Worm (Caenorhabditis elegans) whole organism, late embryonic: ENCODE measurements around the gene T28F3.8.

Experiments
- C38D4.7 ChIP-seq: fragments of 200-800 bp; sonication (Bioruptor generic); optimal IDR thresholded peaks from 2 replicates; lab custom pipeline; 2018; ENCODE audit warnings: mild to moderate bottlenecking, missing genetic modification characterization, moderate library complexity, missing compliant biosample characterization
- F13H6.1 ChIP-seq: sonication (generic microtip); optimal IDR thresholded peaks from 2 replicates; lab custom pipeline; 2016; ENCODE audit warnings: missing genetic modification characterization, missing compliant biosample characterization
- K02D7.2 ChIP-seq: sonication (generic microtip); optimal IDR thresholded peaks from 2 replicates; lab custom pipeline; 2017; ENCODE audit warnings: mild to moderate bottlenecking, missing genetic modification characterization, missing compliant biosample characterization
- K09A11.1 ChIP-seq: sonication (generic microtip); optimal IDR thresholded peaks from 2 replicates; lab custom pipeline; 2017; ENCODE audit warnings: antibody characterized with exemption, mild to moderate bottlenecking, missing genetic modification characterization, missing compliant biosample characterization; ENCODE audit not compliant: insufficient read depth
- T23F11.4 ChIP-seq: fragments of 200-800 bp; sonication (Bioruptor generic); optimal IDR thresholded peaks from 2 replicates; lab custom pipeline; 2018; ENCODE audit warnings: mild to moderate bottlenecking, missing genetic modification characterization, missing compliant biosample characterization
- ama-1 ChIP-seq: fragments of 150-350 bp; optimal IDR thresholded peaks from 2 replicates; lab custom pipeline; 2014
- ceh-19 ChIP-seq: fragments of 200-800 bp; sonication (Bioruptor generic); optimal IDR thresholded peaks from 2 replicates; lab custom pipeline; 2018; ENCODE audit warnings: mild to moderate bottlenecking, missing genetic modification characterization, missing compliant biosample characterization
- ceh-24 ChIP-seq: sonication (generic microtip); optimal IDR thresholded peaks from 2 replicates; lab custom pipeline; 2016; ENCODE audit warnings: mild to moderate bottlenecking, missing genetic modification characterization, missing compliant biosample characterization
- ceh-34 ChIP-seq: sonication (generic microtip); optimal IDR thresholded peaks from 2 replicates; lab custom pipeline; 2016; ENCODE audit warnings: mild to moderate bottlenecking, missing genetic modification characterization, missing compliant biosample characterization
- ceh-48 ChIP-seq: sonication (generic microtip); optimal IDR thresholded peaks from 2 replicates; lab custom pipeline; 2016; ENCODE audit warnings: missing genetic modification characterization, inconsistent platforms, missing compliant biosample characterization
- ceh-6 ChIP-seq: fragments of 200-800 bp; sonication (Bioruptor generic); optimal IDR thresholded peaks from 2 replicates; lab custom pipeline; 2018; ENCODE audit warnings: mild to moderate bottlenecking, missing genetic modification characterization, missing compliant biosample characterization
- che-1 ChIP-seq: sonication (generic microtip); optimal IDR thresholded peaks from 2 replicates; lab custom pipeline; 2016; ENCODE audit warnings: mild to moderate bottlenecking, missing genetic modification characterization, missing compliant biosample characterization
- dve-1 ChIP-seq: sonication (generic microtip); optimal IDR thresholded peaks from 2 replicates; lab custom pipeline; 2017; ENCODE audit warnings: antibody characterized with exemption, mild to moderate bottlenecking, missing genetic modification characterization, missing compliant biosample characterization
- elt-2 ChIP-seq: sonication (generic microtip); optimal IDR thresholded peaks from 2 replicates; lab custom pipeline; 2016; ENCODE audit warnings: missing genetic modification reagents, missing genetic modification characterization, missing compliant biosample characterization
- elt-4 ChIP-seq: sonication (generic microtip); optimal IDR thresholded peaks from 2 replicates; lab custom pipeline; 2016; ENCODE audit warnings: missing genetic modification characterization, missing compliant biosample characterization
- ets-4 ChIP-seq: sonication (generic microtip); optimal IDR thresholded peaks from 2 replicates; lab custom pipeline; 2016; ENCODE audit warnings: missing genetic modification characterization, missing compliant biosample characterization
- eyg-1 ChIP-seq: sonication (generic microtip); optimal IDR thresholded peaks from 2 replicates; lab custom pipeline; 2016; ENCODE audit warnings: missing genotype, missing genetic modification characterization, missing compliant biosample characterization
- fax-1 ChIP-seq: sonication (generic microtip); optimal IDR thresholded peaks from 2 replicates; lab custom pipeline; 2016; ENCODE audit warnings: missing genotype, missing genetic modification characterization, missing compliant biosample characterization
- fkh-10 ChIP-seq: fragments of 150-350 bp; optimal IDR thresholded peaks from 2 replicates; lab custom pipeline; 2014; ENCODE audit warnings: missing biosample characterization, missing genetic modification reagents, missing genetic modification characterization
- fkh-6 ChIP-seq: sonication (generic microtip); optimal IDR thresholded peaks from 2 replicates; lab custom pipeline; 2016; ENCODE audit warnings: missing genetic modification characterization, missing compliant biosample characterization
- hlh-13 ChIP-seq: fragments of 200-800 bp; sonication (Bioruptor generic); optimal IDR thresholded peaks from 2 replicates; lab custom pipeline; 2018; ENCODE audit warnings: mild to moderate bottlenecking, missing genetic modification characterization, missing compliant biosample characterization
- hlh-15 ChIP-seq: sonication (generic microtip); optimal IDR thresholded peaks from 2 replicates; lab custom pipeline; 2016; ENCODE audit warnings: missing genetic modification characterization, missing compliant biosample characterization
- hlh-6 ChIP-seq: sonication (generic microtip); optimal IDR thresholded peaks from 2 replicates; lab custom pipeline; 2016; ENCODE audit warnings: missing genotype, missing genetic modification characterization, missing compliant biosample characterization
- hlh-8 ChIP-seq: sonication (generic microtip); optimal IDR thresholded peaks from 2 replicates; lab custom pipeline; 2016; ENCODE audit warnings: missing genotype, missing genetic modification characterization, missing compliant biosample characterization
- lin-11 ChIP-seq: fragments of 200-800 bp; sonication (Bioruptor generic); optimal IDR thresholded peaks from 2 replicates; lab custom pipeline; 2018; ENCODE audit warnings: mild to moderate bottlenecking, missing genetic modification characterization, missing compliant biosample characterization
- mec-3 ChIP-seq: sonication (generic microtip); optimal IDR thresholded peaks from 2 replicates; lab custom pipeline; 2016; ENCODE audit warnings: borderline replicate concordance, missing genetic modification characterization, missing compliant biosample characterization
- nhr-11 ChIP-seq: fragments of 150-350 bp; optimal IDR thresholded peaks from 2 replicates; lab custom pipeline; 2014; ENCODE audit warnings: missing biosample characterization, missing genetic modification characterization
- pat-9 ChIP-seq: fragments of 200-800 bp; sonication (Bioruptor generic); optimal IDR thresholded peaks from 2 replicates; lab custom pipeline; 2018; ENCODE audit warnings: mild to moderate bottlenecking, missing genetic modification characterization, moderate library complexity, missing compliant biosample characterization
- pha-2 ChIP-seq: sonication (generic microtip); optimal IDR thresholded peaks from 2 replicates; lab custom pipeline; 2017; ENCODE audit warnings: mild to moderate bottlenecking, missing genetic modification characterization, missing compliant biosample characterization
- pha-4 ChIP-seq: fragments of 150-350 bp; optimal IDR thresholded peaks from 2 replicates; lab custom pipeline; 2018; ENCODE audit warnings: missing biosample characterization, missing genetic modification reagents, missing genetic modification characterization
- pqm-1 ChIP-seq: sonication (generic microtip); optimal IDR thresholded peaks from 2 replicates; lab custom pipeline; 2016; ENCODE audit warnings: missing genetic modification characterization, missing compliant biosample characterization
- pros-1 ChIP-seq: fragments of 150-350 bp; optimal IDR thresholded peaks from 2 replicates; lab custom pipeline; 2014; ENCODE audit warnings: missing biosample characterization, missing genetic modification reagents, missing genetic modification characterization
- ref-2 ChIP-seq: sonication (generic microtip); optimal IDR thresholded peaks from 2 replicates; lab custom pipeline; 2016; ENCODE audit warnings: missing genetic modification characterization, missing compliant biosample characterization
- rnt-1 ChIP-seq: sonication (generic microtip); optimal IDR thresholded peaks from 2 replicates; lab custom pipeline; 2016; ENCODE audit warnings: missing genetic modification characterization, missing compliant biosample characterization
- sox-2 ChIP-seq: fragments of 200-800 bp; sonication (Bioruptor generic); IDR thresholded peaks from 2 replicates; pipeline ENCODE4 v1.3.6; 2022; ENCODE audit warnings: missing genetic modification reagents, missing genetic modification characterization, missing compliant biosample characterization
- tbx-2 ChIP-seq: sonication (generic microtip); optimal IDR thresholded peaks from 2 replicates; lab custom pipeline; 2016; ENCODE audit warnings: missing genetic modification characterization, missing compliant biosample characterization
- tbx-7 ChIP-seq: sonication (generic microtip); optimal IDR thresholded peaks from 2 replicates; lab custom pipeline; 2016; ENCODE audit warnings: missing genotype, missing genetic modification characterization, missing compliant biosample characterization
- ttx-3 ChIP-seq: sonication (generic microtip); optimal IDR thresholded peaks from 2 replicates; lab custom pipeline; 2016; ENCODE audit warnings: missing genetic modification reagents, missing genetic modification characterization, missing compliant biosample characterization
- unc-42 ChIP-seq: sonication (generic microtip); optimal IDR thresholded peaks from 2 replicates; lab custom pipeline; 2016; ENCODE audit warnings: missing genotype, missing genetic modification characterization, missing compliant biosample characterization
- unc-55 ChIP-seq: sonication (generic microtip); optimal IDR thresholded peaks from 2 replicates; lab custom pipeline; 2017; ENCODE audit warnings: missing biosample characterization, missing genetic modification reagents, missing genetic modification characterization
- zip-5 ChIP-seq: sonication (generic microtip); optimal IDR thresholded peaks from 2 replicates; lab custom pipeline; 2016; ENCODE audit warnings: missing genetic modification characterization, missing compliant biosample characterization

Gene T28F3.8

DNA sequence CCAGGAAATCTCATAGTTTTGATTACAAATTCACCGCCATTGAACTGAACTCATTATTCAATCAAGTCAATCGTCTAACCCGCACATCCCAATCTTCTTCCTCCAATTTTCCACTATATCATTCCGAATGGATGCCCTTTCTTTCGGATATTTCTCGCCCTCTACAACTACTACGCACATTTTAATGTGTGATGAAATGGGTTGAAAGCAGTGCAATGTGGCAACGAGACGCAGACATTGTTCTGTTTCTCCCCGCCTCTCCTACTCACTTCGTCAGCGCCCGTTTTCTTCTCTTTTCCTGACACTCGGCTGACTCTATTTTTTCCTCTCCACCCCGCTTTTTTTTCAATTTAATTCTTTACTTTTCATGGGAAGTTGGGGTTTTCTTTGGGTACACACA, 38.5 kb downstream of the T28F3.8 start (continued):
- TF ChIP-seq nhr-11 (tag; lab: Kevin White, UChicago) (no peak), pat-9 (no peak), fax-1 (tag; lab: Kevin White, UChicago) (no peak), hlh-6 (tag; lab: Kevin White, UChicago) (no peak), K09A11.1 (tag; lab: Kevin White, UChicago) (peak; percentile 5), ceh-34 (tag; lab: Kevin White, UChicago) (no peak), mec-3 (tag; lab: Kevin White, UChicago) (no peak), che-1 (tag; lab: Kevin White, UChicago) (no peak), hlh-8 (tag; lab: Kevin White, UChicago) (no peak), ttx-3 (tag; lab: Kevin White, UChicago) (no peak), unc-55 (GFP tag; lab: Kevin White, UChicago) (peak; percentile 84), rnt-1 (tag; lab: Kevin White, UChicago) (peak; percentile 65), C38D4.7 (GFP tag; lab: Kevin White, UChicago) (no peak), tbx-7 (tag; lab: Kevin White, UChicago) (no peak), ceh-6 (GFP tag; lab: Kevin White, UChicago) (no peak), pha-2 (tag; lab: Kevin White, UChicago) (no peak), fkh-10 (GFP tag; lab: Kevin White, UChicago) (no peak), elt-4 (tag; lab: Kevin White, UChicago) (no peak), K02D7.2 (tag; lab: Kevin White, UChicago) (no peak), ama-1 (lab: Kevin White, UChicago) (no peak), dve-1 (tag; lab: Kevin White, UChicago) (no peak), elt-2 (tag; lab: Kevin White, UChicago) (no peak)

DNA sequence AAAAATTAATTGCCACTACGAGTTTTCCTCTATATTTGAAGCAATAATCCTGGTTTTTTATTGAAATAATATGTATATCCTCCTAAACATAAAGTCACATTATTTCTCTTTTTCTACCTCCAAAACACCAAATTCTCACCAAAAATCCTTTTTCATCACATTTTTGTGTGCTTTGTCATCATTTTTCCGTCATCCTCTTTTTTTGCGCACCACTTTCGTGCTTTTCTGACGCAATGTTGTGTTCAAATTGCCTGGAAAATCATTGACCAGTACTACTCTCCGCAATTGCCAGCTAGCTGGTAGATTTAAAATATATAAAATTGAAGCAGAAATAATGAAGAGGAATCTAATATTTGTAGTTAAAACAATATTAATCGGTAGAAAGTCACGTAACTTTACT, 39.1 kb downstream of the T28F3.8 start:
- TF ChIP-seq hlh-13 (GFP tag; lab: Kevin White, UChicago) (no peak), ceh-48 (no peak), tbx-2 (no peak), ref-2 (no peak), T23F11.4 (GFP tag; lab: Kevin White, UChicago) (no peak), hlh-15 (tag; lab: Kevin White, UChicago) (no peak), ttx-3 (tag; lab: Kevin White, UChicago) (no peak), zip-5 (tag; lab: Kevin White, UChicago) (no peak), unc-55 (GFP tag; lab: Kevin White, UChicago) (no peak), sox-2 (GFP tag; lab: Robert Waterston, UW) (no peak), F13H6.1 (tag; lab: Kevin White, UChicago) (no peak), ets-4 (tag; lab: Kevin White, UChicago) (no peak), ceh-19 (GFP tag; lab: Kevin White, UChicago) (no peak), pqm-1 (tag; lab: Kevin White, UChicago) (no peak)

DNA sequence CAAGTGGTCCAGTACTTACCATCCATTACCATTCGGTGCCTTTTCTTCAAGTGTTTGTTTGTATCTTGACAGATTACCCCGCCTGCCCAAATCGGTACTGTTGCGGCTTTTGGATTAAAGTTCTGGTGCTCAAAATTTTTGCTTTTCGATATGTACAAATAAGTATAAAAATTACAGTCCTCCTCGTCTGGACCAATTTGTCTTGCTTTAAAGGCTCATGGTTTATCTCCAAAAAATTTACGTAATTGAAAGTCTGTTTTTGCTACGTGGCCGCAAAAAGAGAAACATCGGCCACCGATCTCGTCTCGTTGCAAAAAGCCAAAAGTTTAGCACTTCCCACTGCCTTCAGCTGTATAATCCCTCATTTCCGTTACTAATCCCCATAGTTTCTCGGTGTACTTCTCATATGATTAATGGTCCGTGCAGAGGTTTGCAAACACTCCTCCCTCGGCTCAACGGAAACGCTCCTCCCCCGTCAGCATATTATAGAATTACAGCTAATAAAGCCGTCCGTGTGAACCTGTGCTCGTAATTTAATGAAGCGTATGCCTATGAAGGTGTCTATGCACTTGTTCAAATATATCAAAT, 39.7 kb downstream of the T28F3.8 start:
- TF ChIP-seq lin-11 (tag; lab: Kevin White, UChicago) (no peak), unc-42 (tag; lab: Kevin White, UChicago) (peak; percentile 8), eyg-1 (no peak)

DNA sequence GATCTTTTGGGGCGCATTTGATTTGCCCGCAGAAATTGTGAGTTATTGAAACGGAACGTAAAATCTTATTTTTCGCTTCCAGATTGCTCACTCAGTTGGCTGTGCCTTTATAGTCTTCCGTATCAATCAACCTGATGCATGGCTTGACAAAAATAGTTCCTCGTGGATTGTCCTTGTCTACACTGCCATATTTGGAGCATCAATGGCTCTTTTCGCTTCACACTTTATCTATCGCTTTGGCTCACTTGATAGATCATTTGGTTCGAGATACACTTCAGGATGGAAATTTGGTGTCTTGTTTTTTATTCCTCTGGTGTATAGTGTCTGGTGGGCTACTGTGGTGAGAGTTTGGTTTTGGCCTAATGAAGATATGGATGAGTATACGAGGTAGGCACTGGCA, 41.4 kb downstream of the T28F3.8 start:
- TF ChIP-seq ceh-24 (no peak), unc-55 (GFP tag; lab: Kevin White, UChicago) (no peak), sox-2 (GFP tag; lab: Robert Waterston, UW) (no peak), lin-11 (tag; lab: Kevin White, UChicago) (no peak), fkh-6 (tag; lab: Kevin White, UChicago) (no peak), ceh-48 (no peak), che-1 (tag; lab: Kevin White, UChicago) (no peak), K02D7.2 (tag; lab: Kevin White, UChicago) (no peak), fkh-10 (GFP tag; lab: Kevin White, UChicago) (no peak), pha-4 (tag; lab: Kevin White, UChicago) (no peak), ceh-6 (GFP tag; lab: Kevin White, UChicago) (no peak), T23F11.4 (GFP tag; lab: Kevin White, UChicago) (no peak), F13H6.1 (tag; lab: Kevin White, UChicago) (no peak), nhr-11 (tag; lab: Kevin White, UChicago) (no peak), hlh-8 (tag; lab: Kevin White, UChicago) (no peak), eyg-1 (no peak), ets-4 (tag; lab: Kevin White, UChicago) (no peak), pros-1 (no peak)
